Fruit fly (Drosophila melanogaster) Kc167 (cell line): ENCODE results near the gene CG43897.

Experiments used
- Myc ChIP-seq: fragments of >200 bp; optimal IDR thresholded peaks from 2 replicates; lab custom pipeline; 2017; ENCODE audit warnings: missing external identifiers
- Sin3A ChIP-seq: fragments of >200 bp; optimal IDR thresholded peaks from 2 replicates; lab custom pipeline; 2018; ENCODE audit warnings: missing external identifiers
- h ChIP-seq: fragments of >200 bp; optimal IDR thresholded peaks from 3 replicates; lab custom pipeline; 2018; ENCODE audit warnings: missing external identifiers
- insv ChIP-seq: fragments of >200 bp; optimal IDR thresholded peaks from 3 replicates; lab custom pipeline; 2018; ENCODE audit warnings: missing external identifiers
- psq ChIP-seq: fragments of >200 bp; optimal IDR thresholded peaks from 2 replicates; lab custom pipeline; 2017; ENCODE audit warnings: missing external identifiers
- ttk ChIP-seq: sonication (Bioruptor generic); optimal IDR thresholded peaks from 2 replicates; lab custom pipeline; 2017; ENCODE audit warnings: missing external identifiers

CG43897 gene

DNA sequence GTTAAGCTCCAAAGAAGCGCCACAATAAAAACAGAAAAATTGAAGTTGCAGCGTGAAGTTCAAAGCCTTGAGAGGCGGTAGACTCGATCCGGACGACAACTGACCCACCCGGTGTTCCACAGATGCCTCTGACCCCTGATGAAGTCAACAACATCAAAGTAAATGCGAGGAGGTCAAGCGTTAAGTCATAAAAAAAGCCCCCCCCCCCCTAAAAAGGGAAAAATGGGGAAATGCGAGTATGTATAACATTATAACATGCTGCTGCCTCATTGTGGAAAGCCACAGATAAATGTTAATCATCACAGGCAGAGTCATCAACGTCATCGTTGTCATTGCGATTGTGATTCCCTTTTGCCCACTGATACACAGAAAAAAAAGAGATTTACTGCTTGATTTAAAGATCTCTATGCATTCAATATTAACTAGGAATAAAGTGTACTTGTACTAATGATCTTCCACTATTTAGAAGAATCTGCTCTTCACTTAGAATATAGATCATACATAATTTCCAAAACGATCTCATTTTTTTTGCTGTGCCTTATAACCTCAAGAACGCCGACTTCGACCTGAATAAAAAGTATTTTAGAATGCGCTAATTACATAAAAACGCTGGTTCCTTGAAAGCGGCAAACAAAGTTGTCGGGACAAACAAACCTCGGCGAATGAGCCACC lies 37.5 kb downstream of the CG43897 start:
- no peak for TF ChIP-seq Myc (lab: Kevin White, UChicago)

DNA sequence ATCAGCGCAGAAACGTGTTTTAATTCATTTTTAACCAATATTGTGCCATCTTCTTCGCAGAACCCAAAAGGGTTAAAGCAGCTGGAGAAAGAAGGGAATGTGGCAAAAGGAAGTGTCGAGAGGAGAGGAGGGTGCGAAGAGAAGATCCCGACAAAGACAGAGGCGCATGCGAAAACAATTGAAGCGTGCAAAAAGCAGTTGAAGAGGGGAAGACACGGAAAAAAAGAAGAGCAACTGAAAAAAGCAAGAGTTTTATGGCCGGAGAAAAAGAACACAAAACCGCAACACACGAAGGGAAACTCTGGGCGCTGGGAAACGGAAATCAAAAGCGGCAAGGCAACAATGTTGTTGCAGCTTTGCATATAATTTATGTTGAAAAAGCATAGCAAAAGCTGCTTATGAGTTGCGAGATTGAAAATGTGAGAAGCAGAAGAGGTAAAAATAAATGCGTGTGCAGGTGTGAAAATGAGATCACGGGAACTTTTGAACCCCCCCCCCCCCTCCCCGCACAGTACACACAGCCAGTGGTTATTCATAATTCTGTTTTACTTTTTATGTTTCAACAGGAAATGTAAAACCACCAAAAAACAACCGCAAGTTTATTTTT lies 39.6 kb downstream of the CG43897 start:
- TF ChIP-seq psq (no peak), insv (lab: Kevin White, UChicago) (no peak), h (lab: Kevin White, UChicago) (no peak), Sin3A (lab: Kevin White, UChicago) (no peak), ttk (lab: Kevin White, UChicago) (no peak)

DNA sequence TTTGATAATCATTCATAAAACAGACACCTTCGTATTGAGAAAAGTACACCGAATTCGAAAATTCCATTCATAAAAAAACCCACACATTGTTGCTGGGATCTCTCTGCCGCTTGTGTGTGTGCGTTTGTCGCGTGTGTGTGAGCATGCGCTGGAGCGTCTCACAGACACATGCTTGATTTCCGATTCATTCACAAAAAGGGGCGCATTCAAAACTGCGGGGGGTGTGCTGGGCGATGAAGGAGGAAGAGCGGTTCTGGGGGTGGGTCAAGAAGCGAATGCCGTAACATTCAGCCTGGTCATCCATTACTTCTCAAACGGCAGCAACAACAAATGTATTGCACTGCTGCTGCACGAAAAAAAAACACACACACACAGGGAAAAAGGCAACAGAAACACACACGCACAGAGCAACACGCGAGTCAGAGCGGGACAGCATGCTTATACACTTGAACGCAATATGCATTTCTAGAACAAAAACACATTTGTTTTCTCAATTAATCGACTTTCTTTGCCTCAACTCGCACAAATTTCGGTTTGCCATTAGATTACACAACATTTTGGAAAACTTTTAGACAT lies 40.3 kb downstream of the CG43897 start:
- no peak for TF ChIP-seq h (lab: Kevin White, UChicago)
- no peak for TF ChIP-seq Myc (lab: Kevin White, UChicago)
- TF ChIP-seq Sin3A (lab: Kevin White, UChicago) = no peak
- TF ChIP-seq insv (lab: Kevin White, UChicago) = no peak
- no peak for TF ChIP-seq psq
- no peak for TF ChIP-seq ttk (lab: Kevin White, UChicago)

DNA sequence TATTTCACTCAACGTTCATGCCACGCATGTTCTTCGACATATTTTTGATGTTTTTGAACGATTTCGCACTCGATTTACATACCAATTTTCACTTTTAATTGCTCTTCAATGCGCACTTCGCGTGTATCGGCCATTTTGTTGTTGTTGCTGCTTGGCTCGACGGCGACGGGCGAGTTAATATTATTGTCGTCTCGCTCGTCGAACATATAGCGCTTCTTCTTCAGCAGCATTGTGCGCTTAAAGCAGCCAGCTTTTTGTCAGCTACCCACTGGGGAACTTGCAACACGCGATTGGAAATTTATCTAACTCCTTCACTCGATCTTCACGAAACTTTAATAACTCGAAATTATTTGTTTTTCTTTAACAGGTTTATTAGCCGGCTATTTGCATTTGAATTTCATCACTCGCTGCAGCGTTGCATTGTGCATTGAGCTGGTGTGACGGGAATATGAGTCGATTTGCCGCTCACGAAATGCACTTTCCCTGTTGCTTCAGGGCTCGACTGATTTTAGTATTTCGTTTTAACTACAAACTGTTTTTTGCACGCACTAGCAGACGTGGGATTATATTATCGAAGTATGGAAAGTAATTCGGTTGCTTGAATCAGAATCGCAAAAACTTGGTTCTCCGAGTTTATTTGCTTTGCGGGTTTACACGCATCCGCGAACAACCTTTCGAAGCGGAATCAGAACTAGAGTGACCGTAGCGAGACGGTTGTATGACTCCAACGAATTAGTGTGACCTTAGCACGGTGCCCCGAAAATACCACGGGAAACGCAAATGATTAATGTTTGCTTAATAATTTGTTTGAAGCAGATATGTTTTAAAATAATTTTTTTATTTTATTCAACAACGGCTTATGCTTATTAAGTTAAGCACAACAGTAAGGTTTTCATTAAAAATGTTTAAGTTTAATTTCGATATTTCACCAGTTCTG lies 41.2 kb downstream of the CG43897 start, which contains the start of gene RasGAP1:
RasGAP1 (minus strand) TSS at position 703 of the 937 bp plus-strand sequence.
- TF ChIP-seq insv (lab: Kevin White, UChicago) (no peak), Myc (lab: Kevin White, UChicago) (no peak), h (lab: Kevin White, UChicago) (no peak), Sin3A (lab: Kevin White, UChicago) (no peak), psq (peak; percentile 30), ttk (lab: Kevin White, UChicago) (no peak)

DNA sequence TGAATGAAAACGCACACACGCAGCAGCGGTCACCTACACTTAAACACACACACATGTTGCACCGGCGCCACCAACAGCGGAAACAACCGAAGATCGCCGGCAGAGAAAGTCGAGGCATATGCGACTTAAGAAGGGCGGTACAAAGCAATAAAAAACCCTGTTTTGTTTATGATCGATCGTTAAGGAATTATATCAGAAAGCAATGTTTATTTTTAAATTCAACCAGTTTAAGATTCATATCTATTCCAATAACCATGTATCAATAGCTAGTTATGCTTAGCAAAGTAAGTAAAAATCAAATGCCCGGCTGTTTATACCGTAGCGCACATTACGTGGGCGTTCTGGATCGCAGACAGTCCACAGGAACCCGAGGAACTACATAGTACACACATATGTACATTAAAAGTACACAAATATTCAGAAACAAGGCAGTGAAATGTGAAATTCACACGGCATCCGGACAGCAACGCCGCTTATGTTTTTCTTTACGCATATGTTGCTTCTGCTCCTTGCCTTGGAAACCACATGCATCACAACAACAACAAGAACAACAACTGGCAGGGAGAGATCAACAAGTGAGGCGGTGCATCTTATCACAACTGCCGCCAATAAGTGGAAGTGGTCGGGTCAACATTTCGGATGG lies 42.3 kb downstream of the CG43897 start:
- no peak for TF ChIP-seq h (lab: Kevin White, UChicago)
- TF ChIP-seq Myc (lab: Kevin White, UChicago) = no peak
- TF ChIP-seq insv (lab: Kevin White, UChicago) = no peak

- TF ChIP-seq Myc (lab: Kevin White, UChicago) (no peak), h (lab: Kevin White, UChicago) (no peak), psq (no peak), insv (lab: Kevin White, UChicago) (no peak), ttk (lab: Kevin White, UChicago) (no peak), Sin3A (lab: Kevin White, UChicago) (no peak)
Measured at dm6 chr3L:9856430-9857218, 43.0 kb downstream of the CG43897 start.

- no peak for TF ChIP-seq h (lab: Kevin White, UChicago)
- TF ChIP-seq Myc (lab: Kevin White, UChicago) = no peak
- no peak for TF ChIP-seq ttk (lab: Kevin White, UChicago)
- TF ChIP-seq insv (lab: Kevin White, UChicago) = no peak
- no peak for TF ChIP-seq psq
- no peak for TF ChIP-seq Sin3A (lab: Kevin White, UChicago)
Measured at dm6 chr3L:9859624-9860023, 46.0 kb downstream of the CG43897 start, which contains the start of gene CG10809. CG10809 (minus strand) TSS chr3L:9859889.

DNA sequence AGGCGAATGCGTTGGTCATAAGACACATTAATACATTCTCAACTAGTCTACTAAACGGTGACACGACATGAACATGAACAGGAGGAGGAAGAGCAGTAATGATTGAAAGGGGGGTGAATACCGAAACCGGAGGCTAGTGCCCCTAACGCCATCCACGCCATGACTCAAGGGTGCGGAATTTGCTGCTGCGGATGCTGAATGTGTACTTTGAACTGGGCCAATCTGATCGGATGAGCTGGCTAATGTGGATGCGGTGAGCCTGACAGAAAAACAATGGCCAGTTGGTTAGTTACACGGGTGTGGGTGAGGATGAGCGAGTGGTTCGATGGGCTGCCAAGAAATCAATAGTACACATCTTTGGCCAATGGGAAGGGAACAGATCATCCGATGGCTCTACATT lies 50.0 kb downstream of the CG43897 start:
- TF ChIP-seq insv (lab: Kevin White, UChicago) = no peak
- TF ChIP-seq Myc (lab: Kevin White, UChicago) = no peak
- no peak for TF ChIP-seq ttk (lab: Kevin White, UChicago)
- no peak for TF ChIP-seq h (lab: Kevin White, UChicago)
- no peak for TF ChIP-seq Sin3A (lab: Kevin White, UChicago)
- TF ChIP-seq psq = no peak

DNA sequence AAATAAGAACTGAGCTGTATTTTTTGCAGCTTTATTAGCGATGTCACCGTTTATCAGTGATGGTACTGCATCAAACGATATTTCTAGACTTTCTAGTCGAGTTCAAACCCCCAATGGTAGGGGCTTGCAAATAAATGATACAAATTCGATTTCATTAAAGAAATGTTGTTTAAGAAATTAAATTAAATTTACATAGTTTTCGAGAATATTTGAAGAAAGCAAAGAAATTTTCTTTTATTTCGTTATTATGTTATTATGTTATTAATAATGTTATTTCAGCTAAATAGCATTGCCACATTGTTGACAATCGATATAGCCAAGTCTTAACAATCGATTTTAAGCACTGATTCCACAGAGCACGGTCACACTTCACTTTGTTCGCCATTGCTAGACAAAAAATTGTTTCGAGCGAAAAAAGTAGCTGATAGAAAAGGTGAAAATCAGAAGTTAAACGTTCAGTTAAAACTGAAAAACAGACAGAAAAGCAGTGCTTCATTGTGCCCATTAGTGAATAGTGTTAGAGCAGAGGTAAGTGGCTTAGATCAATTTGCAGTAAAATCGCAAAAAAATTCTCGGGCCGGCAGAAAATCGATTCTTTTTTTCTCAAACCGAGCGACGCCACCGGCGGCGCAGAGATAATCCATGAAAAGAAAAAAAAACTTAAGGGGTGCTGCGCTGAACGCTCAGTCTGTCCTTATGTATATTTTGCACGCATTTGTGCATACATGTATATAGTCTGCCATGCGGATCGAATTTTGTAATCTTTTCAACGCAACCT lies 50.8 kb downstream of the CG43897 start, which contains the start of the genes iPLA2-VIA and Ciz1:
iPLA2-VIA (minus strand) TSS at position 75 of the 778 bp plus-strand sequence.
Ciz1 (plus strand) TSS at position 365 of the 778 bp plus-strand sequence.
- TF ChIP-seq h (lab: Kevin White, UChicago) (no peak), Myc (lab: Kevin White, UChicago) (no peak), ttk (lab: Kevin White, UChicago) (no peak), Sin3A (lab: Kevin White, UChicago) (no peak), psq (no peak), insv (lab: Kevin White, UChicago) (no peak)
